Worm (Caenorhabditis elegans): ENCODE data around the gene T08E11.1.

- TF ChIP-seq hmg-1.1 (GFP tag; IDR thresholded peaks at IDR 0.05) (no peak), gei-8 (GFP tag; optimal IDR thresholded peaks at IDR 0.05) (no peak)
These were observed 46.4 kb downstream of the T08E11.1 start, which contains the start of gene math-5 for ce11 chrII:1882705-1883104.
